Worm (Caenorhabditis elegans) whole organism, L4 larva: ENCODE measurements around the gene moe-3.

Experiments
- daf-8 ChIP-seq: fragments of 200-800 bp; sonication (Bioruptor generic); IDR thresholded peaks from 2 replicates; pipeline ENCODE4 v1.3.6; 2022; ENCODE audit warnings: missing genetic modification characterization, missing compliant biosample characterization
- fkh-10 ChIP-seq: fragments of 150-350 bp; optimal IDR thresholded peaks from 2 replicates; lab custom pipeline; 2014; ENCODE audit warnings: missing biosample characterization, missing genetic modification reagents, missing genetic modification characterization
- nhr-11 ChIP-seq: fragments of 150-350 bp; optimal IDR thresholded peaks from 2 replicates; lab custom pipeline; 2014; ENCODE audit warnings: missing biosample characterization, missing genetic modification characterization

ce11 chrII:13174435-13174834 lies 8.9 kb upstream of the moe-3 start:
- TF ChIP-seq nhr-11 (no peak), daf-8 (GFP tag; lab: Robert Waterston, UW) (no peak), fkh-10 (GFP tag; lab: Kevin White, UChicago) (no peak)
